Worm (Caenorhabditis elegans): ENCODE measurements around the gene lgc-44.

- TF ChIP-seq ztf-29 (GFP tag; IDR thresholded peaks at IDR 0.05) (no peak), tab-1 (GFP tag; IDR thresholded peaks at IDR 0.05) (no peak)
Observed at ce11 chrV:11697482-11697881, 25.1 kb upstream of the lgc-44 start.

Measured in whole organism, midembryonic.